Comparison of ENCODE assay signal across 1 fruit fly cellular context in the genomic region with DNA sequence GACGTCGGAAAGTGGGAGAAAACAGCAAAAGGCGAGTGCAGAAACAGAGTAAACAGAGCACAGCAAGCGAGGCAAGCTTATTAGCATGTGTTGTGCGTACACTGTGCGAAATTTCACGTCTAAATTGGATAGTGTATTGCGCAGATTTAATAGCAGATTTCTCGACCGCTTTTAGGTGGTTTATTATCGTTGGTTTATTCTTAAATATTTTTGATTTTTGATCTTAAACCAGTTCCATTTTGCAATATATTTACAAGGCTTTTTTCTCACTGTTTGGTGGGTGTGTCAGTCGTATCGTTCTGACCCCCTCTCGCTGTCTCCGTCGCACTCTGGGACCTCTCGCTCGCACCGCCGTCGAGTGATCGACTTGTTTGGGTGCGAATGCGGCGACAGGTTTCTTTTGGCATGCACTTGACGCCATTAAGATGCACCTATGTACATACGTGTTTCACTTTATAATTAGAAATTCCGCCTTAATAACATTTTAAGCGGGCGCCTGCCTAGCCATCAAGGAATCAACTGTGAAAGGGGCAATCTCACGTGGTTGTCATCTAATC.
TF ChIP-seq lines count a peak whose summit lies in the region.

No protein-coding gene starts in this region.

TF ChIP-seq in whole organism, embryonic, 481 proteins besides CTCF, POLR2A, EP300 and RAD21 (continued from another document):
- no peak for TF ChIP-seq CG15601 (tag; optimal IDR thresholded peaks at IDR 0.05; lab: Kevin White, UChicago)
- no peak for TF ChIP-seq CG6813 (GFP tag; optimal IDR thresholded peaks at IDR 0.05; lab: Kevin White, UChicago)
- TF ChIP-seq jing (GFP tag; optimal IDR thresholded peaks at IDR 0.05; lab: Kevin White, UChicago): no peak
- no peak for TF ChIP-seq Mad (GFP tag; optimal IDR thresholded peaks at IDR 0.05; lab: Kevin White, UChicago)
- TF ChIP-seq CG10366 (GFP tag; IDR thresholded peaks at IDR 0.05; lab: Robert Waterston, UW): no peak
- no peak for TF ChIP-seq CG14014 (GFP tag; IDR thresholded peaks at IDR 0.05; lab: Robert Waterston, UW)
- no peak; the same call in 1 of the 2 replicates for TF ChIP-seq H2.0 (GFP tag; IDR thresholded peaks at IDR 0.05; lab: Robert Waterston, UW)
- peak; percentile 44 for TF ChIP-seq dmrt99B (tag; optimal IDR thresholded peaks at IDR 0.05; lab: Kevin White, UChicago)
- no peak for TF ChIP-seq CG11247 (GFP tag; IDR thresholded peaks at IDR 0.05; lab: Robert Waterston, UW)
- no peak for TF ChIP-seq hbn (GFP tag; IDR thresholded peaks at IDR 0.05; lab: Robert Waterston, UW; ENCODE audit: partially characterized antibody)
- TF ChIP-seq Ets65A (GFP tag; lab: Kevin White, UChicago): peak; percentile 85
- TF ChIP-seq yki (optimal IDR thresholded peaks at IDR 0.05; lab: Kevin White, UChicago): no peak
- TF ChIP-seq Aef1 (GFP tag; IDR thresholded peaks at IDR 0.05; lab: Robert Waterston, UW): 0 out of 3 replicates have a peak, but pooled peaks have one; percentile 37
- TF ChIP-seq CG9609 (GFP tag; optimal IDR thresholded peaks at IDR 0.05; lab: Kevin White, UChicago): no peak
- TF ChIP-seq Stat92E (GFP tag; optimal IDR thresholded peaks at IDR 0.05; lab: Kevin White, UChicago): no peak
- peak; percentile 44 for TF ChIP-seq gem (tag; optimal IDR thresholded peaks at IDR 0.05; lab: Kevin White, UChicago)
- TF ChIP-seq CG5180 (GFP tag; optimal IDR thresholded peaks at IDR 0.05; lab: Kevin White, UChicago): no peak
- TF ChIP-seq CG17612 (GFP tag; IDR thresholded peaks at IDR 0.05; lab: Robert Waterston, UW): no peak
- no peak for TF ChIP-seq pfk (GFP tag; optimal IDR thresholded peaks at IDR 0.05; lab: Kevin White, UChicago)
- TF ChIP-seq sisA (GFP tag; IDR thresholded peaks at IDR 0.05; lab: Robert Waterston, UW): peak; percentile 41; the same call in 1 of the 2 replicates
- no peak for TF ChIP-seq ci (GFP tag; IDR thresholded peaks at IDR 0.05; lab: Robert Waterston, UW)
- no peak for TF ChIP-seq sug (tag; optimal IDR thresholded peaks at IDR 0.05; lab: Kevin White, UChicago)
- TF ChIP-seq Myb (GFP tag; optimal IDR thresholded peaks at IDR 0.05; lab: Kevin White, UChicago): no peak
- TF ChIP-seq cwo (GFP tag; optimal IDR thresholded peaks at IDR 0.05; lab: Kevin White, UChicago): no peak
- peak; percentile 11 for TF ChIP-seq Antp (GFP tag; optimal IDR thresholded peaks at IDR 0.05; lab: Kevin White, UChicago)
- no peak for TF ChIP-seq sr (GFP tag; IDR thresholded peaks at IDR 0.05; lab: Robert Waterston, UW)
- no peak for TF ChIP-seq wdn (GFP tag; IDR thresholded peaks at IDR 0.05; lab: Robert Waterston, UW)
- no peak for TF ChIP-seq CG9215 (GFP tag; IDR thresholded peaks at IDR 0.05; lab: Robert Waterston, UW)
- TF ChIP-seq HLHmδ (GFP tag; optimal IDR thresholded peaks at IDR 0.05; lab: Kevin White, UChicago): no peak
- no peak for TF ChIP-seq ewg (GFP tag; optimal IDR thresholded peaks at IDR 0.05; lab: Kevin White, UChicago)
- TF ChIP-seq CG8388 (GFP tag; optimal IDR thresholded peaks at IDR 0.05; lab: Kevin White, UChicago): no peak
- no peak for TF ChIP-seq HLH54F (GFP tag; optimal IDR thresholded peaks at IDR 0.05; lab: Kevin White, UChicago)
- no peak for TF ChIP-seq Tbp (GFP tag; optimal IDR thresholded peaks at IDR 0.05; lab: Kevin White, UChicago)
- no peak for TF ChIP-seq CrebB (tag; optimal IDR thresholded peaks at IDR 0.05; lab: Kevin White, UChicago)
- TF ChIP-seq NC2α (GFP tag; optimal IDR thresholded peaks at IDR 0.05; lab: Kevin White, UChicago): no peak
- no peak for TF ChIP-seq Fer2 (tag; optimal IDR thresholded peaks at IDR 0.05; lab: Kevin White, UChicago)
- TF ChIP-seq pzg (GFP tag; optimal IDR thresholded peaks at IDR 0.05; lab: Kevin White, UChicago): no peak
- no peak for TF ChIP-seq Taf1 (GFP tag; IDR thresholded peaks at IDR 0.05; lab: Robert Waterston, UW)
- TF ChIP-seq CG6272 (GFP tag; IDR thresholded peaks at IDR 0.05; lab: Robert Waterston, UW): no peak
- TF ChIP-seq Dbx (GFP tag; IDR thresholded peaks at IDR 0.05; lab: Robert Waterston, UW): no peak
- no peak for TF ChIP-seq Elba2 (GFP tag; optimal IDR thresholded peaks at IDR 0.05; lab: Kevin White, UChicago)
- TF ChIP-seq Ada2b (GFP tag; IDR thresholded peaks at IDR 0.05; lab: Robert Waterston, UW): peak; percentile 26; the same call in 1 of the 2 replicates
- TF ChIP-seq CG3407 (GFP tag; optimal IDR thresholded peaks at IDR 0.05; lab: Kevin White, UChicago): no peak
- no peak for TF ChIP-seq Chrac-16 (GFP tag; optimal IDR thresholded peaks at IDR 0.05; lab: Kevin White, UChicago)
- no peak for TF ChIP-seq kni (GFP tag; optimal IDR thresholded peaks at IDR 0.05; lab: Kevin White, UChicago)
- no peak for TF ChIP-seq CG7357 (GFP tag; IDR thresholded peaks at IDR 0.05; lab: Robert Waterston, UW)
- TF ChIP-seq D19B (GFP tag; optimal IDR thresholded peaks at IDR 0.05; lab: Kevin White, UChicago): no peak
- TF ChIP-seq CG7745 (tag; optimal IDR thresholded peaks at IDR 0.05; lab: Kevin White, UChicago): no peak
- TF ChIP-seq B-H1 (GFP tag; IDR thresholded peaks at IDR 0.05; lab: Robert Waterston, UW): no peak
- TF ChIP-seq CG12104 (GFP tag; optimal IDR thresholded peaks at IDR 0.05; lab: Kevin White, UChicago): no peak
- TF ChIP-seq CG17829 (tag; optimal IDR thresholded peaks at IDR 0.05; lab: Kevin White, UChicago): no peak
- peak; percentile 15 for TF ChIP-seq CG2678 (tag; optimal IDR thresholded peaks at IDR 0.05; lab: Kevin White, UChicago)
- TF ChIP-seq hkb (optimal IDR thresholded peaks at IDR 0.05; lab: Kevin White, UChicago): no peak
- TF ChIP-seq hkb (GFP tag; IDR thresholded peaks at IDR 0.05; lab: Robert Waterston, UW): no peak
- no peak for TF ChIP-seq CG6791 (GFP tag; IDR thresholded peaks at IDR 0.05; lab: Robert Waterston, UW; ENCODE audit: partially characterized antibody)
- TF ChIP-seq Atf6 (GFP tag; IDR thresholded peaks at IDR 0.05; lab: Robert Waterston, UW): no peak
- TF ChIP-seq dm (GFP tag; optimal IDR thresholded peaks at IDR 0.05; lab: Kevin White, UChicago): no peak
- peak; percentile 9 for TF ChIP-seq CG15269 (tag; optimal IDR thresholded peaks at IDR 0.05; lab: Kevin White, UChicago)
- no peak for TF ChIP-seq CHES-1-like (GFP tag; optimal IDR thresholded peaks at IDR 0.05; lab: Kevin White, UChicago)
- no peak for TF ChIP-seq Camta (GFP tag; optimal IDR thresholded peaks at IDR 0.05; lab: Kevin White, UChicago)
- TF ChIP-seq Mrtf (GFP tag; IDR thresholded peaks at IDR 0.05; lab: Robert Waterston, UW): no peak
- TF ChIP-seq row (GFP tag; IDR thresholded peaks at IDR 0.05; lab: Robert Waterston, UW): peak; percentile 58
- TF ChIP-seq Drgx (GFP tag; IDR thresholded peaks at IDR 0.05; lab: Robert Waterston, UW): peak; percentile 95
- TF ChIP-seq Bgb (GFP tag; IDR thresholded peaks at IDR 0.05; lab: Robert Waterston, UW; ENCODE audit: partially characterized antibody): no peak
- TF ChIP-seq unpg (GFP tag; optimal IDR thresholded peaks at IDR 0.05; lab: Kevin White, UChicago): peak; percentile 24
- no peak for TF ChIP-seq CG3847 (GFP tag; IDR thresholded peaks at IDR 0.05; lab: Robert Waterston, UW)
- TF ChIP-seq grau (tag; optimal IDR thresholded peaks at IDR 0.05; lab: Kevin White, UChicago): peak; percentile 3
- no peak for TF ChIP-seq btn (GFP tag; optimal IDR thresholded peaks at IDR 0.05; lab: Kevin White, UChicago)
- no peak for TF ChIP-seq Hr3 (GFP tag; optimal IDR thresholded peaks at IDR 0.05; lab: Kevin White, UChicago)
- no peak for TF ChIP-seq eve (GFP tag; optimal IDR thresholded peaks at IDR 0.05; lab: Kevin White, UChicago)
- TF ChIP-seq ash1 (GFP tag; optimal IDR thresholded peaks at IDR 0.05; lab: Kevin White, UChicago): no peak
- no peak for TF ChIP-seq Opbp (GFP tag; IDR thresholded peaks at IDR 0.05; lab: Robert Waterston, UW; ENCODE audit: partially characterized antibody)
- no peak for TF ChIP-seq CG1233 (GFP tag; optimal IDR thresholded peaks at IDR 0.05; lab: Kevin White, UChicago)
- no peak for TF ChIP-seq CG10654 (GFP tag; optimal IDR thresholded peaks at IDR 0.05; lab: Kevin White, UChicago)
- TF ChIP-seq Usf (GFP tag; optimal IDR thresholded peaks at IDR 0.05; lab: Kevin White, UChicago): no peak
- no peak for TF ChIP-seq nau (GFP tag; optimal IDR thresholded peaks at IDR 0.05; lab: Kevin White, UChicago)
- TF ChIP-seq insv (GFP tag; optimal IDR thresholded peaks at IDR 0.05; lab: Kevin White, UChicago): no peak
- TF ChIP-seq chif (GFP tag; optimal IDR thresholded peaks at IDR 0.05; lab: Kevin White, UChicago): no peak
- no peak for TF ChIP-seq CG17328 (GFP tag; IDR thresholded peaks at IDR 0.05; lab: Robert Waterston, UW)
- peak in 1 of 2 experiments; percentile 11 for TF ChIP-seq dpn (GFP tag; optimal IDR thresholded peaks at IDR 0.05; lab: Kevin White, UChicago)
- no peak for TF ChIP-seq Awh (GFP tag; IDR thresholded peaks at IDR 0.05; lab: Robert Waterston, UW)
- TF ChIP-seq Fer1 (GFP tag; optimal IDR thresholded peaks at IDR 0.05; lab: Kevin White, UChicago): no peak
- no peak for TF ChIP-seq inv (GFP tag; IDR thresholded peaks at IDR 0.05; lab: Robert Waterston, UW; ENCODE audit: partially characterized antibody)
- TF ChIP-seq pho (GFP tag; optimal IDR thresholded peaks at IDR 0.05; lab: Kevin White, UChicago): no peak
- TF ChIP-seq pros (GFP tag; optimal IDR thresholded peaks at IDR 0.05; lab: Kevin White, UChicago): no peak
- no peak for TF ChIP-seq CG8924 (tag; optimal IDR thresholded peaks at IDR 0.05; lab: Kevin White, UChicago)
- TF ChIP-seq Hr39 (optimal IDR thresholded peaks at IDR 0.05; lab: Kevin White, UChicago): no peak
- no peak for TF ChIP-seq CG11398 (GFP tag; optimal IDR thresholded peaks at IDR 0.05; lab: Kevin White, UChicago)
- TF ChIP-seq Asciz (GFP tag; optimal IDR thresholded peaks at IDR 0.05; lab: Kevin White, UChicago): no peak
- peak in 1 of 2 experiments; percentile 78 for TF ChIP-seq bsh (GFP tag; optimal IDR thresholded peaks at IDR 0.05; lab: Kevin White, UChicago)
- no peak for TF ChIP-seq sens-2 (GFP tag; IDR thresholded peaks at IDR 0.05; lab: Robert Waterston, UW)
- TF ChIP-seq CG4707 (GFP tag; optimal IDR thresholded peaks at IDR 0.05; lab: Kevin White, UChicago): no peak
- TF ChIP-seq CG9437 (GFP tag; optimal IDR thresholded peaks at IDR 0.05; lab: Kevin White, UChicago): no peak
- TF ChIP-seq Sox102F (GFP tag; optimal IDR thresholded peaks at IDR 0.05; lab: Kevin White, UChicago): peak; percentile 42
- no peak for TF ChIP-seq mam (GFP tag; optimal IDR thresholded peaks at IDR 0.05; lab: Kevin White, UChicago)
- TF ChIP-seq Bteb2 (GFP tag; optimal IDR thresholded peaks at IDR 0.05; lab: Kevin White, UChicago): no peak
- TF ChIP-seq esg (GFP tag; conservative IDR thresholded peaks at IDR 0.05; lab: Robert Waterston, UW): 0 out of 2 replicates have a peak, but pooled peaks have one; percentile 11
- TF ChIP-seq chm (GFP tag; IDR thresholded peaks at IDR 0.05; lab: Robert Waterston, UW): no peak
- no peak for TF ChIP-seq hb (GFP tag; IDR thresholded peaks at IDR 0.05; lab: Robert Waterston, UW; ENCODE audit: partially characterized antibody)
- no peak for TF ChIP-seq jigr1 (GFP tag; IDR thresholded peaks at IDR 0.05; lab: Robert Waterston, UW)
- peak; percentile 28 for TF ChIP-seq CG17359 (tag; optimal IDR thresholded peaks at IDR 0.05; lab: Kevin White, UChicago)
- TF ChIP-seq amos (GFP tag; IDR thresholded peaks at IDR 0.05; lab: Robert Waterston, UW; ENCODE audit: partially characterized antibody): no peak
- peak; percentile 25 for TF ChIP-seq CG2120 (GFP tag; optimal IDR thresholded peaks at IDR 0.05; lab: Kevin White, UChicago)
- TF ChIP-seq CG13123 (GFP tag; optimal IDR thresholded peaks at IDR 0.05; lab: Kevin White, UChicago): no peak
- no peak for TF ChIP-seq CG15479 (GFP tag; optimal IDR thresholded peaks at IDR 0.05; lab: Kevin White, UChicago)
- TF ChIP-seq crol (GFP tag; IDR thresholded peaks at IDR 0.05; lab: Robert Waterston, UW): no peak
- no peak for TF ChIP-seq knrl (GFP tag; IDR thresholded peaks at IDR 0.05; lab: Robert Waterston, UW; ENCODE audit: partially characterized antibody)
- TF ChIP-seq CG3726 (GFP tag; IDR thresholded peaks at IDR 0.05; lab: Robert Waterston, UW): no peak
- TF ChIP-seq cas (GFP tag; IDR thresholded peaks at IDR 0.05; lab: Robert Waterston, UW): no peak
- no peak for TF ChIP-seq CG9817 (tag; optimal IDR thresholded peaks at IDR 0.05; lab: Kevin White, UChicago)
- TF ChIP-seq Med (GFP tag; lab: Kevin White, UChicago): peak; percentile 83
- TF ChIP-seq CG12071 (GFP tag; optimal IDR thresholded peaks at IDR 0.05; lab: Kevin White, UChicago): no peak
- no peak for TF ChIP-seq CG11456 (GFP tag; IDR thresholded peaks at IDR 0.05; lab: Robert Waterston, UW)
- TF ChIP-seq slbo (GFP tag; IDR thresholded peaks at IDR 0.05; lab: Robert Waterston, UW): 0 out of 2 replicates have a peak, but pooled peaks have one; percentile 14
- no peak for TF ChIP-seq CG11504 (tag; optimal IDR thresholded peaks at IDR 0.05; lab: Kevin White, UChicago)
- TF ChIP-seq so (GFP tag; IDR thresholded peaks at IDR 0.05; lab: Robert Waterston, UW): 0 out of 3 replicates have a peak, but pooled peaks have one; percentile 39
- TF ChIP-seq CG10565 (GFP tag; optimal IDR thresholded peaks at IDR 0.05; lab: Kevin White, UChicago): no peak
- TF ChIP-seq C15 (GFP tag; IDR thresholded peaks at IDR 0.05; lab: Robert Waterston, UW): 0 out of 3 replicates have a peak, but pooled peaks have one; percentile 19
- TF ChIP-seq nmo (GFP tag; optimal IDR thresholded peaks at IDR 0.05; lab: Kevin White, UChicago): peak; percentile 25
- TF ChIP-seq Rfx (GFP tag; IDR thresholded peaks at IDR 0.05; lab: Robert Waterston, UW): 0 out of 2 replicates have a peak, but pooled peaks have one; percentile 25
- no peak for TF ChIP-seq NC2β (GFP tag; optimal IDR thresholded peaks at IDR 0.05; lab: Kevin White, UChicago)
- no peak for TF ChIP-seq CG4854 (GFP tag; optimal IDR thresholded peaks at IDR 0.05; lab: Kevin White, UChicago)
- TF ChIP-seq CG17385 (GFP tag; optimal IDR thresholded peaks at IDR 0.05; lab: Kevin White, UChicago): no peak
- TF ChIP-seq aop (GFP tag; IDR thresholded peaks at IDR 0.05; lab: Robert Waterston, UW): no peak
- TF ChIP-seq CG34422 (GFP tag; IDR thresholded peaks at IDR 0.05; lab: Robert Waterston, UW): 0 out of 3 replicates have a peak, but pooled peaks have one; percentile 18
TF ChIP-seq in whole organism, embryonic: peak in this region for 50.
